Worm (Caenorhabditis elegans): ENCODE results near the gene aqp-10.
"Not testable (repeated sequence)": the region's sequence is repeated elsewhere in the genome, so short reads cannot be mapped to it uniquely, and the experiment has no call there.

Gene aqp-10

DNA sequence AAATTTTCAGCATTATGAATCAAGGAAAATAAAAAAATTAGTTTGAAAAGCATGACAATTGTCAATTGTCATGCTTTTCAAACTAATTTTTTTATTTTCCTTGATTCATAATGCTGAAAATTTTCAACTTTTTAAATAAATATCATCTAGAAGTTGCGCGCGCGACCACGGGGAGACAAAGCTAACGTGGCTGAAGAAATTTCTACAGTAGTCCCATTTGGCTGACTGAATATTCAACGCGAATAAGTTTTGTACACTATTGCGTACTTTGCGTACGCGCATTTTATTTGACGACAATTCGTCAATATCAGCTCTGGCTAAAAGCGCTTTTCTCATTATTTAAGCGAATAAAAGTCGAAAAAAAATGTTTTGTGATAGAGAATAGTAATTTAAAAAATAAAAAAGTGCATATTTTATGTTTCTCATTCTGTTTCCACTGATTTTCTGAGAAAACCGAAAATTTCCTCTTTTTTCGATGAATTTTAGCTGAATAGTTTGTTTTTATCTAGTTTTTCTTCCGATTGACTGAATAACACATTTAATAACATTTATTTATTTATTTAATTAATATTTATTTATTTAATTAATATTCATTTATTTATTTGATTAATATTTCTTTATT is 50.9 kb downstream of the aqp-10 start, which contains the start of gene Y53C12A.11:
Gene Y53C12A.11, minus strand, starts transcription at position 68 of the 622 bp plus-strand sequence.
- not testable (repeated sequence) for TF ChIP-seq elt-2, zag-1, fos-1 (tag; optimal IDR thresholded peaks at IDR 0.05)

Measured in whole organism, L3 larva.